Fruit fly (Drosophila melanogaster) whole organism, embryonic: ENCODE measurements around the gene Arp8.
A peak's percentile ranks its signal among the peaks of the same experiment; 100 is the strongest.

Source experiments
- Atf6 ChIP-seq: fragments of 200-800 bp; sonication (Bioruptor generic); IDR thresholded peaks from 2 replicates; pipeline ENCODE4 v1.3.6; 2022; ENCODE audit warnings: missing biosample characterization, missing genetic modification characterization
- CG10209 ChIP-seq: fragments of 200-800 bp; sonication (Bioruptor generic); optimal IDR thresholded peaks from 3 replicates; lab custom pipeline; 2017; ENCODE audit warnings: missing biosample characterization, mild to moderate bottlenecking, missing genetic modification characterization, missing genetic modification reagents
- CG11398 ChIP-seq: fragments of 200-800 bp; sonication (Bioruptor generic); optimal IDR thresholded peaks from 2 replicates; lab custom pipeline; 2016; ENCODE audit warnings: missing biosample characterization, missing genetic modification characterization
- CG11560 ChIP-seq: fragments of 200-800 bp; sonication (Bioruptor generic); IDR thresholded peaks from 3 replicates; pipeline ENCODE4 v1.3.6; 2022; ENCODE audit warnings: missing biosample characterization, missing genetic modification characterization
- CG12104 ChIP-seq: fragments of 200-800 bp; sonication (Bioruptor generic); optimal IDR thresholded peaks from 3 replicates; lab custom pipeline; 2016; ENCODE audit warnings: missing biosample characterization, missing genetic modification characterization
- CG14860 ChIP-seq: fragments of 200-800 bp; sonication (Bioruptor generic); IDR thresholded peaks from 3 replicates; pipeline ENCODE4 v1.3.6; 2022; ENCODE audit warnings: missing biosample characterization, missing genetic modification characterization; ENCODE audit not compliant: partially characterized antibody
- CG18619 ChIP-seq: fragments of 200-800 bp; sonication (Bioruptor generic); optimal IDR thresholded peaks from 3 replicates; lab custom pipeline; 2017; ENCODE audit warnings: missing biosample characterization, mild to moderate bottlenecking, missing genetic modification characterization
- CG2199 ChIP-seq: fragments of 200-800 bp; sonication (Bioruptor generic); IDR thresholded peaks from 3 replicates; pipeline ENCODE4 v1.3.6; 2022; ENCODE audit warnings: missing biosample characterization, missing genetic modification characterization
- CG31441 ChIP-seq: fragments of 200-800 bp; sonication (Bioruptor generic); IDR thresholded peaks from 2 replicates; pipeline ENCODE4 v1.3.6; 2022; ENCODE audit warnings: missing biosample characterization, missing genetic modification characterization
- CG32767 ChIP-seq: fragments of 200-800 bp; sonication (Bioruptor generic); IDR thresholded peaks from 2 replicates; pipeline ENCODE4 v1.3.6; 2022; ENCODE audit warnings: missing biosample characterization, missing genetic modification characterization
- CG4328 ChIP-seq: fragments of 200-800 bp; sonication (Bioruptor generic); optimal IDR thresholded peaks from 3 replicates; lab custom pipeline; 2017; ENCODE audit warnings: missing biosample characterization, missing genetic modification reagents, missing genetic modification characterization
- CG43689 ChIP-seq: fragments of 200-800 bp; sonication (Bioruptor generic); IDR thresholded peaks from 2 replicates; pipeline ENCODE4 v1.3.6; 2022; ENCODE audit warnings: missing biosample characterization, missing genetic modification characterization
- CG4854 ChIP-seq: fragments of 200-800 bp; sonication (Bioruptor generic); optimal IDR thresholded peaks from 2 replicates; lab custom pipeline; 2016; ENCODE audit warnings: missing biosample characterization, missing genetic modification characterization, inconsistent platforms
- CG5953 ChIP-seq: fragments of 200-800 bp; sonication (Bioruptor generic); IDR thresholded peaks from 2 replicates; pipeline ENCODE4 v1.3.6; 2022; ENCODE audit warnings: missing biosample characterization, missing genetic modification characterization
- CG6272 ChIP-seq: fragments of 200-800 bp; sonication (Bioruptor generic); IDR thresholded peaks from 2 replicates; pipeline ENCODE4 v1.3.6; 2022; ENCODE audit warnings: missing biosample characterization, missing genetic modification characterization
- CG7271 ChIP-seq: fragments of 200-800 bp; sonication (Bioruptor generic); optimal IDR thresholded peaks from 2 replicates; lab custom pipeline; 2018; ENCODE audit warnings: missing biosample characterization, mild to moderate bottlenecking, missing genetic modification characterization, moderate library complexity
- CG7745 ChIP-seq: fragments of 200-800 bp; sonication (Bioruptor generic); optimal IDR thresholded peaks from 2 replicates; lab custom pipeline; 2018; ENCODE audit warnings: missing biosample characterization, mild to moderate bottlenecking, missing genetic modification characterization, moderate library complexity
- CG7928 ChIP-seq: fragments of 200-800 bp; sonication (Bioruptor generic); optimal IDR thresholded peaks from 2 replicates; lab custom pipeline; 2017; ENCODE audit warnings: missing biosample characterization, mild to moderate bottlenecking, missing genetic modification characterization
- CG8359 ChIP-seq: fragments of 200-800 bp; sonication (Bioruptor generic); optimal IDR thresholded peaks from 2 replicates; lab custom pipeline; 2017; ENCODE audit warnings: missing biosample characterization, mild to moderate bottlenecking, missing genetic modification characterization, borderline replicate concordance
- CG9437 ChIP-seq: fragments of 200-800 bp; sonication (Bioruptor generic); optimal IDR thresholded peaks from 2 replicates; lab custom pipeline; 2018; ENCODE audit warnings: missing biosample characterization, mild to moderate bottlenecking, missing genetic modification characterization
- CG9876 ChIP-seq: fragments of 200-800 bp; sonication (Bioruptor generic); optimal IDR thresholded peaks from 2 replicates; lab custom pipeline; 2016; ENCODE audit warnings: missing biosample characterization, missing genetic modification characterization
- CkIIα-i1 ChIP-seq: fragments of 200-800 bp; sonication (Bioruptor generic); IDR thresholded peaks from 2 replicates; pipeline ENCODE4 v1.3.6; 2022; ENCODE audit warnings: missing biosample characterization, missing genetic modification characterization
- D19A ChIP-seq: fragments of 200-800 bp; optimal IDR thresholded peaks from 3 replicates; lab custom pipeline; 2019; ENCODE audit warnings: missing biosample characterization, mild to moderate bottlenecking, missing genetic modification characterization, moderate library complexity
- Dip2 ChIP-seq: fragments of 200-800 bp; sonication (Bioruptor generic); IDR thresholded peaks from 2 replicates; pipeline ENCODE4 v1.3.6; 2022; ENCODE audit warnings: missing biosample characterization, missing genetic modification characterization
- Dp ChIP-seq: fragments of 200-800 bp; sonication (Bioruptor generic); optimal IDR thresholded peaks from 2 replicates; lab custom pipeline; 2018; ENCODE audit warnings: missing biosample characterization, mild to moderate bottlenecking, missing genetic modification characterization, moderate library complexity
- Elba2 ChIP-seq: fragments of 200-800 bp; sonication (Bioruptor generic); optimal IDR thresholded peaks from 3 replicates; lab custom pipeline; 2016; ENCODE audit warnings: missing biosample characterization, missing genetic modification characterization
- Ets97D ChIP-seq: fragments of 200-800 bp; sonication (Bioruptor generic); optimal IDR thresholded peaks from 3 replicates; lab custom pipeline; 2016; ENCODE audit warnings: missing biosample characterization, missing genetic modification characterization
- Gug ChIP-seq: fragments of 200-800 bp; sonication (Bioruptor generic); IDR thresholded peaks from 4 replicates; pipeline ENCODE4 v1.3.6; 2022; ENCODE audit warnings: missing biosample characterization, missing genetic modification characterization
- Neu2 ChIP-seq: fragments of 200-800 bp; sonication (Bioruptor generic); optimal IDR thresholded peaks from 3 replicates; lab custom pipeline; 2016; ENCODE audit warnings: missing biosample characterization, missing genetic modification characterization, borderline replicate concordance
- Opbp ChIP-seq: fragments of 200-800 bp; sonication (Bioruptor generic); IDR thresholded peaks from 3 replicates; pipeline ENCODE4 v1.3.6; 2022; ENCODE audit warnings: missing biosample characterization, missing genetic modification characterization; ENCODE audit not compliant: partially characterized antibody
- Rx ChIP-seq: fragments of 200-800 bp; sonication (Bioruptor generic); IDR thresholded peaks from 2 replicates; pipeline ENCODE4 v1.3.6; 2022; ENCODE audit warnings: missing biosample characterization, missing genetic modification characterization
- Sry-β ChIP-seq: fragments of 200-800 bp; sonication (Bioruptor generic); optimal IDR thresholded peaks from 2 replicates; lab custom pipeline; 2018; ENCODE audit warnings: missing biosample characterization, mild to moderate bottlenecking, missing genetic modification characterization, moderate library complexity
- ap ChIP-seq: fragments of 200-800 bp; sonication (Bioruptor generic); IDR thresholded peaks from 2 replicates; pipeline ENCODE4 v1.3.6; 2022; ENCODE audit warnings: missing biosample characterization, missing genetic modification characterization
- cato ChIP-seq: fragments of 200-800 bp; sonication (Bioruptor generic); optimal IDR thresholded peaks from 2 replicates; lab custom pipeline; 2016; ENCODE audit warnings: missing biosample characterization, missing genetic modification characterization, borderline replicate concordance
- ewg ChIP-seq: fragments of 200-800 bp; sonication (Bioruptor generic); optimal IDR thresholded peaks from 3 replicates; lab custom pipeline; 2017; ENCODE audit warnings: mild to moderate bottlenecking, missing biosample characterization, missing genetic modification reagents, missing genetic modification characterization
- eyg ChIP-seq: fragments of 200-800 bp; sonication (Bioruptor generic); optimal IDR thresholded peaks from 3 replicates; lab custom pipeline; 2016; ENCODE audit warnings: missing biosample characterization, missing genetic modification characterization
- fd102C ChIP-seq: fragments of 200-800 bp; sonication (Bioruptor generic); optimal IDR thresholded peaks from 2 replicates; lab custom pipeline; 2018; ENCODE audit warnings: missing biosample characterization, mild to moderate bottlenecking, missing genetic modification characterization, moderate library complexity
- fd96Cb ChIP-seq: fragments of 200-800 bp; sonication (Bioruptor generic); optimal IDR thresholded peaks from 2 replicates; lab custom pipeline; 2018; ENCODE audit warnings: missing biosample characterization, mild to moderate bottlenecking, missing genetic modification characterization, moderate library complexity
- ftz-f1 ChIP-seq: fragments of 200-800 bp; sonication (Bioruptor generic); optimal IDR thresholded peaks from 2 replicates; lab custom pipeline; 2016; ENCODE audit warnings: missing biosample characterization, missing genetic modification characterization
- gcm2 ChIP-seq: fragments of 200-800 bp; sonication (Bioruptor generic); optimal IDR thresholded peaks from 2 replicates; lab custom pipeline; 2016; ENCODE audit warnings: missing biosample characterization, missing genetic modification characterization
- gsb-n ChIP-seq: fragments of 200-800 bp; sonication (Bioruptor generic); optimal IDR thresholded peaks from 3 replicates; lab custom pipeline; 2018; ENCODE audit warnings: missing biosample characterization, mild to moderate bottlenecking, missing genetic modification characterization
- ham ChIP-seq: fragments of 200-800 bp; sonication (Bioruptor generic); IDR thresholded peaks from 2 replicates; pipeline ENCODE4 v1.3.6; 2022; ENCODE audit warnings: missing biosample characterization, missing genetic modification characterization
- hbn ChIP-seq: fragments of 200-800 bp; sonication (Bioruptor generic); IDR thresholded peaks from 2 replicates; pipeline ENCODE4 v1.3.6; 2022; ENCODE audit warnings: missing biosample characterization, missing genetic modification characterization; ENCODE audit not compliant: partially characterized antibody
- nau ChIP-seq: fragments of 200-800 bp; sonication (Bioruptor generic); optimal IDR thresholded peaks from 3 replicates; lab custom pipeline; 2017; ENCODE audit warnings: missing biosample characterization, mild to moderate bottlenecking, missing genetic modification characterization, missing genetic modification reagents
- pan ChIP-seq, 4 experiments: fragments of >200 bp in 3 of 4; fragments of 200-800 bp in 1 of 4; sonication (Bioruptor generic) in 1 of 4; optimal IDR thresholded peaks in 3 of 4; IDR thresholded peaks in 1 of 4; 2 replicates each; pipeline versions ENCODE4 v1.3.6 to Lab custom; 2017 to 2022; ENCODE audit warnings: missing biosample characterization in 2 of 4, missing genetic modification characterization in 2 of 4, mixed read lengths in 1 of 4
- pho ChIP-seq: fragments of 200-800 bp; sonication (Bioruptor generic); optimal IDR thresholded peaks from 2 replicates; lab custom pipeline; 2016; ENCODE audit warnings: missing biosample characterization, missing genetic modification characterization
- sr ChIP-seq: fragments of 200-800 bp; sonication (Bioruptor generic); IDR thresholded peaks from 3 replicates; pipeline ENCODE4 v1.3.6; 2022; ENCODE audit warnings: missing biosample characterization, missing genetic modification characterization
- stc ChIP-seq: fragments of 200-800 bp; sonication (Bioruptor generic); IDR thresholded peaks from 2 replicates; pipeline ENCODE4 v1.3.6; 2022; ENCODE audit warnings: missing biosample characterization, missing genetic modification characterization
- vvl ChIP-seq: fragments of 200-800 bp; sonication (Bioruptor generic); IDR thresholded peaks from 2 replicates; pipeline ENCODE4 v1.3.6; 2022; ENCODE audit warnings: missing biosample characterization, missing genetic modification characterization
- zf30C ChIP-seq: fragments of 200-800 bp; sonication (Bioruptor generic); optimal IDR thresholded peaks from 3 replicates; lab custom pipeline; 2018; ENCODE audit warnings: missing biosample characterization, mild to moderate bottlenecking, missing genetic modification characterization

Arp8 gene

dm6 chrX:17844623-17845022 is 16.0 kb downstream of the Arp8 start, which contains the start of the genes CG8142 and Ucp4A (continued):
- TF ChIP-seq CG18619: peak; percentile 86
- peak; percentile 77 for TF ChIP-seq CG9437
- TF ChIP-seq CG12104: peak; percentile 87
- TF ChIP-seq CG6272 (GFP tag; lab: Robert Waterston, UW): peak; percentile 96
- TF ChIP-seq sr: peak; percentile 43; the same call in 2 of the 3 replicates
- peak; percentile 71 for TF ChIP-seq Dp (GFP tag; lab: Kevin White, UChicago)
- peak; percentile 63 for TF ChIP-seq Ets97D
- no peak for TF ChIP-seq Neu2 (GFP tag; lab: Kevin White, UChicago)
- peak; percentile 93 for TF ChIP-seq fd96Cb
- peak; percentile 97 for TF ChIP-seq vvl
- peak; percentile 51; the same call in 1 of the 2 replicates for TF ChIP-seq Dip2 (GFP tag; lab: Robert Waterston, UW)
- TF ChIP-seq CG8359 (GFP tag; lab: Kevin White, UChicago): peak; percentile 53
- no peak; the same call in 1 of the 2 replicates for TF ChIP-seq CkIIα-i1 (GFP tag; lab: Robert Waterston, UW)
- peak; percentile 94 for TF ChIP-seq stc
- no peak for TF ChIP-seq CG14860 (GFP tag; lab: Robert Waterston, UW)
- TF ChIP-seq eyg: no peak
- peak; percentile 85 for TF ChIP-seq D19A
- no peak for TF ChIP-seq CG7745
- TF ChIP-seq cato (GFP tag; lab: Kevin White, UChicago): peak; percentile 86
- TF ChIP-seq Atf6 (GFP tag; lab: Robert Waterston, UW): peak; percentile 96
- peak; percentile 80 for TF ChIP-seq CG5953 (GFP tag; lab: Robert Waterston, UW)
- TF ChIP-seq zf30C (GFP tag; lab: Kevin White, UChicago): peak; percentile 91
- peak; percentile 79; the same call in 1 of the 3 replicates for TF ChIP-seq CG2199 (GFP tag; lab: Robert Waterston, UW)
- TF ChIP-seq Rx (GFP tag; lab: Robert Waterston, UW): peak; percentile 89
- peak; percentile 93 for TF ChIP-seq ap (GFP tag; lab: Robert Waterston, UW)
- TF ChIP-seq hbn: no peak
- TF ChIP-seq CG11398: no peak
- TF ChIP-seq CG7928 (GFP tag; lab: Kevin White, UChicago): peak; percentile 60
- TF ChIP-seq ftz-f1 (GFP tag; lab: Kevin White, UChicago): peak; percentile 25
- peak; percentile 93 for TF ChIP-seq CG10209 (GFP tag; lab: Kevin White, UChicago)
- peak; percentile 84 for TF ChIP-seq CG7271 (tag; lab: Kevin White, UChicago)
- peak; percentile 48 for TF ChIP-seq Elba2 (GFP tag; lab: Kevin White, UChicago)
- no peak for TF ChIP-seq CG9876 (GFP tag; lab: Kevin White, UChicago)
- TF ChIP-seq gcm2 (GFP tag; lab: Kevin White, UChicago): peak; percentile 47
- peak; percentile 82; the same call in 1 of the 2 replicates for TF ChIP-seq ham
- peak; percentile 60 for TF ChIP-seq CG4854 (GFP tag; lab: Kevin White, UChicago)
- peak; percentile 40 for TF ChIP-seq pho (GFP tag; lab: Kevin White, UChicago)
- TF ChIP-seq CG31441 (GFP tag; lab: Robert Waterston, UW): peak; percentile 93
- TF ChIP-seq CG11560 (tag; lab: Robert Waterston, UW): peak; percentile 85
- TF ChIP-seq Opbp (GFP tag; lab: Robert Waterston, UW): 0 out of 3 replicates have a peak, but pooled peaks have one; percentile 14
- TF ChIP-seq CG32767 (GFP tag; lab: Robert Waterston, UW): peak; percentile 95
- TF ChIP-seq gsb-n (tag; lab: Kevin White, UChicago): peak; percentile 88
- TF ChIP-seq nau (GFP tag; lab: Kevin White, UChicago): no peak
- TF ChIP-seq ewg (GFP tag; lab: Kevin White, UChicago): peak; percentile 72
- no peak for TF ChIP-seq Sry-β (GFP tag; lab: Kevin White, UChicago)
- TF ChIP-seq CG4328 (GFP tag; lab: Kevin White, UChicago): peak; percentile 85
- TF ChIP-seq pan (optimal IDR thresholded peaks at IDR 0.05; lab: Kevin White, UChicago): no peak
- peak in 1 of 2 experiments; percentile 98 for TF ChIP-seq pan (GFP tag; optimal IDR thresholded peaks at IDR 0.05 in 1 of 2, IDR thresholded peaks at IDR 0.05 in 1 of 2)
- peak; percentile 92 for TF ChIP-seq Gug (GFP tag; lab: Robert Waterston, UW)
- no peak for TF ChIP-seq fd102C (GFP tag; lab: Kevin White, UChicago)
- peak; percentile 90 for TF ChIP-seq CG43689
